Worm (Caenorhabditis elegans) whole organism, early embryonic: Measurements from ENCODE around the gene C07A9.5.

Source experiments
- B0310.2 ChIP-seq: sonication (generic microtip); optimal IDR thresholded peaks from 2 replicates; lab custom pipeline; 2016; ENCODE audit warnings: mild to moderate bottlenecking, missing genetic modification characterization, missing compliant biosample characterization
- F13C5.2 ChIP-seq: sonication (generic microtip); optimal IDR thresholded peaks from 2 replicates; lab custom pipeline; 2017; ENCODE audit warnings: mild to moderate bottlenecking, missing genetic modification characterization, inconsistent platforms, missing compliant biosample characterization
- aly-1 ChIP-seq: sonication (generic microtip); optimal IDR thresholded peaks from 2 replicates; lab custom pipeline; 2016; ENCODE audit warnings: missing genetic modification characterization, missing compliant biosample characterization
- ama-1 ChIP-seq: fragments of 150-350 bp; optimal IDR thresholded peaks from 2 replicates; lab custom pipeline; 2014
- ceh-13 ChIP-seq: fragments of 200-800 bp; sonication (Bioruptor generic); optimal IDR thresholded peaks from 2 replicates; lab custom pipeline; 2018; ENCODE audit warnings: mild to moderate bottlenecking, missing genetic modification characterization, missing compliant biosample characterization
- ceh-36 ChIP-seq: sonication (generic microtip); optimal IDR thresholded peaks from 2 replicates; lab custom pipeline; 2016; ENCODE audit warnings: missing genetic modification characterization, inconsistent platforms, missing compliant biosample characterization
- ets-7 ChIP-seq: sonication (generic microtip); optimal IDR thresholded peaks from 2 replicates; lab custom pipeline; 2016; ENCODE audit warnings: missing genotype, missing genetic modification characterization, missing compliant biosample characterization
- flt-1 ChIP-seq: fragments of 200-800 bp; sonication (Bioruptor generic); IDR thresholded peaks from 2 replicates; pipeline ENCODE4 v1.3.6; 2022; ENCODE audit warnings: missing genetic modification characterization, missing compliant biosample characterization
- hmbx-1 ChIP-seq: sonication (generic microtip); optimal IDR thresholded peaks from 2 replicates; lab custom pipeline; 2016; ENCODE audit warnings: mild to moderate bottlenecking, missing genetic modification characterization, missing compliant biosample characterization
- hmg-4 ChIP-seq: fragments of 200-800 bp; sonication (Bioruptor generic); optimal IDR thresholded peaks from 2 replicates; lab custom pipeline; 2018; ENCODE audit warnings: mild to moderate bottlenecking, missing genetic modification characterization, missing compliant biosample characterization
- hnd-1 ChIP-seq: sonication (generic microtip); optimal IDR thresholded peaks from 2 replicates; lab custom pipeline; 2016; ENCODE audit warnings: missing genetic modification characterization, missing compliant biosample characterization
- pes-1 ChIP-seq: fragments of 200-800 bp; sonication (Bioruptor generic); IDR thresholded peaks from 2 replicates; pipeline ENCODE4 v1.3.6; 2022; ENCODE audit warnings: missing genetic modification reagents, missing genetic modification characterization, missing compliant biosample characterization
- scrt-1 ChIP-seq: fragments of 200-800 bp; sonication (Bioruptor generic); IDR thresholded peaks from 2 replicates; pipeline ENCODE4 v1.3.6; 2022; ENCODE audit warnings: missing genetic modification characterization, missing compliant biosample characterization
- sea-1 ChIP-seq: fragments of 200-800 bp; sonication (Bioruptor generic); conservative IDR thresholded peaks from 2 replicates; pipeline ENCODE4 v1.3.6; 2022; ENCODE audit warnings: missing genetic modification characterization, missing compliant biosample characterization
- tbx-11 ChIP-seq: fragments of 200-800 bp; sonication (Bioruptor generic); IDR thresholded peaks from 2 replicates; pipeline ENCODE4 v1.3.6; 2022; ENCODE audit warnings: missing genetic modification characterization, missing compliant biosample characterization
- tbx-37 ChIP-seq: fragments of 200-800 bp; sonication (Bioruptor generic); conservative IDR thresholded peaks from 2 replicates; pipeline ENCODE4 v1.3.6; 2022; ENCODE audit warnings: missing genetic modification reagents, missing genetic modification characterization, missing compliant biosample characterization
- tra-4 ChIP-seq: sonication (generic microtip); optimal IDR thresholded peaks from 2 replicates; lab custom pipeline; 2017; ENCODE audit warnings: missing genetic modification characterization, missing compliant biosample characterization

The C07A9.5 gene

ce11 chrIII:9703747-9704605 lies 21.3 kb upstream of the C07A9.5 start:
- peak; percentile 34; the same call in 1 of the 2 replicates for TF ChIP-seq tbx-11
- no peak for TF ChIP-seq ceh-13 (GFP tag; lab: Kevin White, UChicago)
- TF ChIP-seq scrt-1 (GFP tag; lab: Robert Waterston, UW) = 0 out of 2 replicates have a peak, but pooled peaks have one; percentile 68
- TF ChIP-seq ets-7 = no peak
- peak; percentile 32 for TF ChIP-seq ceh-36
- no peak for TF ChIP-seq hnd-1 (tag; lab: Kevin White, UChicago)

ce11 chrIII:9702665-9703252 lies 20.1 kb upstream of the C07A9.5 start:
- TF ChIP-seq aly-1 (no peak), ama-1 (lab: Kevin White, UChicago) (peak; percentile 58)

- TF ChIP-seq hnd-1 (tag; lab: Kevin White, UChicago) = no peak
- no peak for TF ChIP-seq hmbx-1 (tag; lab: Kevin White, UChicago)
- no peak for TF ChIP-seq ama-1 (lab: Kevin White, UChicago)
- no peak for TF ChIP-seq B0310.2 (tag; lab: Kevin White, UChicago)
- TF ChIP-seq ceh-36 = no peak
These were observed 19.2 kb upstream of the C07A9.5 start for ce11 chrIII:9701798-9702197.

- TF ChIP-seq aly-1 = no peak
- TF ChIP-seq tbx-11 = no peak
- no peak for TF ChIP-seq ama-1 (lab: Kevin White, UChicago)
- TF ChIP-seq hnd-1 (tag; lab: Kevin White, UChicago) = no peak
- TF ChIP-seq ets-7 = peak; percentile 7
- 0 out of 2 replicates have a peak, but pooled peaks have one; percentile 25 for TF ChIP-seq sea-1 (GFP tag; lab: Robert Waterston, UW)
- peak; percentile 59 for TF ChIP-seq hmg-4 (GFP tag; lab: Kevin White, UChicago)
- TF ChIP-seq tbx-37 (GFP tag; lab: Robert Waterston, UW) = no peak
These were observed 17.6 kb upstream of the C07A9.5 start for ce11 chrIII:9700114-9700690.

- TF ChIP-seq ets-7 (no peak), aly-1 (no peak), scrt-1 (GFP tag; lab: Robert Waterston, UW) (no peak), flt-1 (GFP tag; lab: Robert Waterston, UW) (no peak), tbx-11 (no peak), hmg-4 (GFP tag; lab: Kevin White, UChicago) (no peak), sea-1 (GFP tag; lab: Robert Waterston, UW) (no peak), pes-1 (GFP tag; lab: Robert Waterston, UW) (no peak), ceh-36 (no peak), B0310.2 (tag; lab: Kevin White, UChicago) (no peak), hnd-1 (tag; lab: Kevin White, UChicago) (no peak), ama-1 (lab: Kevin White, UChicago) (no peak), F13C5.2 (tag; lab: Kevin White, UChicago) (no peak), hmbx-1 (tag; lab: Kevin White, UChicago) (no peak)
These were observed 16.9 kb upstream of the C07A9.5 start, which contains the start of gene tlk-1 for ce11 chrIII:9699576-9699975. Gene tlk-1 (plus strand): TSS chrIII:9699876.

ce11 chrIII:9698635-9699396 lies 16.2 kb upstream of the C07A9.5 start:
- TF ChIP-seq aly-1 (no peak), ceh-36 (no peak), hmbx-1 (tag; lab: Kevin White, UChicago) (no peak), B0310.2 (tag; lab: Kevin White, UChicago) (no peak), scrt-1 (GFP tag; lab: Robert Waterston, UW) (no peak), ceh-13 (GFP tag; lab: Kevin White, UChicago) (no peak), tra-4 (tag; lab: Kevin White, UChicago) (no peak), ets-7 (no peak), ama-1 (lab: Kevin White, UChicago) (no peak), tbx-37 (GFP tag; lab: Robert Waterston, UW) (no peak), sea-1 (GFP tag; lab: Robert Waterston, UW) (no peak), F13C5.2 (tag; lab: Kevin White, UChicago) (no peak), hmg-4 (GFP tag; lab: Kevin White, UChicago) (no peak), flt-1 (GFP tag; lab: Robert Waterston, UW) (no peak)

- TF ChIP-seq hnd-1 (tag; lab: Kevin White, UChicago) = no peak
- TF ChIP-seq ceh-36 = no peak
- TF ChIP-seq sea-1 (GFP tag; lab: Robert Waterston, UW) = no peak
- TF ChIP-seq hmg-4 (GFP tag; lab: Kevin White, UChicago) = no peak
- no peak for TF ChIP-seq aly-1
- TF ChIP-seq ets-7 = no peak
These were observed 15.3 kb upstream of the C07A9.5 start for ce11 chrIII:9697886-9698285.
